Fruit fly (Drosophila melanogaster): Measurements from ENCODE around the gene CG7950.

Gene CG7950

dm6 chr3R:30083215-30083614 is 26.6 kb downstream of the CG7950 start (continued):
- TF ChIP-seq mld (GFP tag; IDR thresholded peaks at IDR 0.05; ENCODE audit: partially characterized antibody) (no peak), Dll (GFP tag; IDR thresholded peaks at IDR 0.05; ENCODE audit: partially characterized antibody) (no peak), MBD-R2 (GFP tag; IDR thresholded peaks at IDR 0.05) (no peak), CG31365 (tag; optimal IDR thresholded peaks at IDR 0.05) (no peak), run (tag; optimal IDR thresholded peaks at IDR 0.05) (no peak), E2f2 (GFP tag; IDR thresholded peaks at IDR 0.05) (peak; percentile 8; the same call in 1 of the 2 replicates), Hr78 (GFP tag; optimal IDR thresholded peaks at IDR 0.05) (no peak), CG17385 (GFP tag; optimal IDR thresholded peaks at IDR 0.05) (no peak), pan (optimal IDR thresholded peaks at IDR 0.05) (no peak), pan (GFP tag; optimal IDR thresholded peaks at IDR 0.05 in 1 of 2, IDR thresholded peaks at IDR 0.05 in 1 of 2) (no peak), CG34422 (GFP tag; IDR thresholded peaks at IDR 0.05) (no peak), pum (GFP tag; optimal IDR thresholded peaks at IDR 0.05) (no peak), sisA (GFP tag; IDR thresholded peaks at IDR 0.05) (no peak; the same call in 1 of the 2 replicates), Kr (GFP tag; optimal IDR thresholded peaks at IDR 0.05) (no peak), Hr51 (GFP tag; optimal IDR thresholded peaks at IDR 0.05) (peak in 1 of 2 experiments; percentile 44), danr (GFP tag; IDR thresholded peaks at IDR 0.05) (no peak), CG9609 (GFP tag; optimal IDR thresholded peaks at IDR 0.05) (no peak), esg (GFP tag; conservative IDR thresholded peaks at IDR 0.05) (no peak), CG12942 (GFP tag; optimal IDR thresholded peaks at IDR 0.05) (no peak), ems (GFP tag; optimal IDR thresholded peaks at IDR 0.05) (no peak), CG16779 (GFP tag; IDR thresholded peaks at IDR 0.05) (no peak), CG33557 (GFP tag; optimal IDR thresholded peaks at IDR 0.05) (no peak), pita (GFP tag; optimal IDR thresholded peaks at IDR 0.05) (no peak), CG4404 (GFP tag; IDR thresholded peaks at IDR 0.05) (no peak), CG11398 (GFP tag; optimal IDR thresholded peaks at IDR 0.05) (no peak), gem (tag; optimal IDR thresholded peaks at IDR 0.05) (peak; percentile 47), ftz-f1 (GFP tag; optimal IDR thresholded peaks at IDR 0.05) (no peak), HHEX (GFP tag; optimal IDR thresholded peaks at IDR 0.05) (no peak), CG12219 (GFP tag; optimal IDR thresholded peaks at IDR 0.05) (no peak), pros (GFP tag; optimal IDR thresholded peaks at IDR 0.05) (no peak), knrl (GFP tag; IDR thresholded peaks at IDR 0.05; ENCODE audit: partially characterized antibody) (no peak), Fer2 (tag; optimal IDR thresholded peaks at IDR 0.05) (no peak), grau (tag; optimal IDR thresholded peaks at IDR 0.05) (peak; percentile 23), Trl (optimal IDR thresholded peaks at IDR 0.05) (no peak), Trl (GFP tag; optimal IDR thresholded peaks at IDR 0.05) (no peak), Atf6 (GFP tag; IDR thresholded peaks at IDR 0.05) (no peak), gcm2 (GFP tag; optimal IDR thresholded peaks at IDR 0.05) (no peak), row (GFP tag; IDR thresholded peaks at IDR 0.05) (peak; percentile 27; the same call in 1 of the 3 replicates), CG11504 (tag; optimal IDR thresholded peaks at IDR 0.05) (peak; percentile 46), CG30020 (tag; optimal IDR thresholded peaks at IDR 0.05) (no peak), CG9437 (GFP tag; optimal IDR thresholded peaks at IDR 0.05) (no peak), HLH54F (GFP tag; optimal IDR thresholded peaks at IDR 0.05) (no peak), HLH3B (GFP tag; IDR thresholded peaks at IDR 0.05) (peak; percentile 25; the same call in 1 of the 2 replicates), ken (GFP tag; IDR thresholded peaks at IDR 0.05) (no peak), Lim3 (GFP tag; IDR thresholded peaks at IDR 0.05) (no peak), gsb (GFP tag; IDR thresholded peaks at IDR 0.05) (no peak), NK7.1 (GFP tag; optimal IDR thresholded peaks at IDR 0.05) (no peak), chm (GFP tag; IDR thresholded peaks at IDR 0.05) (no peak), CG10979 (tag; optimal IDR thresholded peaks at IDR 0.05) (peak; percentile 0), Hmr (GFP tag; optimal IDR thresholded peaks at IDR 0.05) (no peak), CTCF (GFP tag; optimal IDR thresholded peaks at IDR 0.05) (no peak), ERR (GFP tag; optimal IDR thresholded peaks at IDR 0.05) (no peak), pho (GFP tag; optimal IDR thresholded peaks at IDR 0.05) (no peak)
